Worm (Caenorhabditis elegans): ENCODE results near the gene nra-4.

The nra-4 gene

ce11 chrV:1003400-1003799, 45.0 kb downstream of the nra-4 start, which contains the start of gene Y50D4C.5:
Gene Y50D4C.5, minus strand, starts transcription at chrV:1003744.
- TF ChIP-seq zfh-2 (GFP tag; conservative IDR thresholded peaks at IDR 0.05) (peak; percentile 41; the same call in 1 of the 2 replicates), attf-3 (GFP tag; conservative IDR thresholded peaks at IDR 0.05) (no peak)

ce11 chrV:1001163-1001562, 47.2 kb downstream of the nra-4 start:
- TF ChIP-seq B0035.1 (tag; optimal IDR thresholded peaks at IDR 0.05): no peak
- TF ChIP-seq zfh-2 (GFP tag; conservative IDR thresholded peaks at IDR 0.05): peak; percentile 83
- TF ChIP-seq Y95B8A.8 (GFP tag; IDR thresholded peaks at IDR 0.05): no peak
- TF ChIP-seq egl-44 (GFP tag; IDR thresholded peaks at IDR 0.05): no peak
- no peak for TF ChIP-seq sea-2 (GFP tag; IDR thresholded peaks at IDR 0.05)
- TF ChIP-seq F33H1.4 (GFP tag; IDR thresholded peaks at IDR 0.05): no peak
- TF ChIP-seq nhr-179 (tag; optimal IDR thresholded peaks at IDR 0.05): no peak
- TF ChIP-seq tlf-1 (GFP tag; optimal IDR thresholded peaks at IDR 0.05): no peak
- TF ChIP-seq mcd-1 (GFP tag; IDR thresholded peaks at IDR 0.05): peak; percentile 27; the same call in 1 of the 2 replicates
- TF ChIP-seq F57C9.4 (tag; optimal IDR thresholded peaks at IDR 0.05): no peak
- no peak for TF ChIP-seq ztf-25 (GFP tag; IDR thresholded peaks at IDR 0.05)
- TF ChIP-seq ceh-40 (GFP tag; IDR thresholded peaks at IDR 0.05): no peak
- peak; percentile 70; the same call in 1 of the 2 replicates for TF ChIP-seq egrh-3 (GFP tag; IDR thresholded peaks at IDR 0.05)

ce11 chrV:995635-996034, 52.7 kb downstream of the nra-4 start:
- no peak for TF ChIP-seq athp-1 (tag; optimal IDR thresholded peaks at IDR 0.05)
- TF ChIP-seq rec-8 (tag; optimal IDR thresholded peaks at IDR 0.05): no peak
- no peak for TF ChIP-seq T26A5.8 (tag; optimal IDR thresholded peaks at IDR 0.05)
- no peak for TF ChIP-seq nhr-120 (GFP tag; IDR thresholded peaks at IDR 0.05)
- TF ChIP-seq K12H6.12 (tag; optimal IDR thresholded peaks at IDR 0.05): no peak
- no peak for TF ChIP-seq dpff-1 (tag; optimal IDR thresholded peaks at IDR 0.05)
- no peak for TF ChIP-seq gei-17 (GFP tag; optimal IDR thresholded peaks at IDR 0.05)
- no peak for TF ChIP-seq snpc-1.3 (tag; optimal IDR thresholded peaks at IDR 0.05; ENCODE audit: insufficient read depth)
- TF ChIP-seq let-607 (tag; optimal IDR thresholded peaks at IDR 0.05): no peak
- no peak for TF ChIP-seq B0336.3 (GFP tag; IDR thresholded peaks at IDR 0.05)

Measured in whole organism, young adult.